Worm (Caenorhabditis elegans) whole organism, L4 larva: ENCODE results near the gene asps-1.
A peak's percentile ranks its signal among the peaks of the same experiment; 100 is the strongest.

Source experiments
- F10B5.3 ChIP-seq: sonication (generic microtip); optimal IDR thresholded peaks from 2 replicates; lab custom pipeline; 2016; ENCODE audit warnings: mild to moderate bottlenecking, missing genetic modification characterization, missing compliant biosample characterization
- F37D6.2 ChIP-seq: sonication (generic microtip); optimal IDR thresholded peaks from 2 replicates; lab custom pipeline; 2016; ENCODE audit warnings: mild to moderate bottlenecking, missing genetic modification characterization, missing compliant biosample characterization
- F49E8.2 ChIP-seq: sonication (generic microtip); optimal IDR thresholded peaks from 2 replicates; lab custom pipeline; 2016; ENCODE audit warnings: missing compliant biosample characterization, mild to moderate bottlenecking, missing genetic modification characterization, borderline replicate concordance
- T20F7.1 ChIP-seq: fragments of 200-800 bp; sonication (Bioruptor generic); optimal IDR thresholded peaks from 2 replicates; lab custom pipeline; 2018; ENCODE audit warnings: mild to moderate bottlenecking, missing genetic modification characterization, missing compliant biosample characterization
- Y48G9A.11 ChIP-seq: fragments of 200-800 bp; sonication (Bioruptor generic); IDR thresholded peaks from 2 replicates; pipeline ENCODE4 v1.3.6; 2022; ENCODE audit warnings: missing genetic modification reagents, missing genetic modification characterization, missing compliant biosample characterization
- Y75B8A.6 ChIP-seq: fragments of 200-800 bp; sonication (Bioruptor generic); IDR thresholded peaks from 2 replicates; pipeline ENCODE4 v1.3.6; 2022; ENCODE audit warnings: missing genetic modification reagents, missing genetic modification characterization, missing compliant biosample characterization
- ZK337.2 ChIP-seq: fragments of 200-800 bp; sonication (Bioruptor generic); IDR thresholded peaks from 2 replicates; pipeline ENCODE4 v1.3.6; 2022; ENCODE audit warnings: missing genetic modification reagents, missing genetic modification characterization, missing compliant biosample characterization
- aha-1 ChIP-seq: fragments of 150-350 bp; peaks from one replicate; lab custom pipeline; 2014; ENCODE audit warnings: missing biosample characterization, missing genetic modification characterization
- attf-4 ChIP-seq: sonication (generic microtip); optimal IDR thresholded peaks from 3 replicates; lab custom pipeline; 2017; ENCODE audit warnings: missing biosample characterization, missing genetic modification characterization
- ceh-20 ChIP-seq: fragments of 200-800 bp; sonication (Bioruptor generic); IDR thresholded peaks from 2 replicates; pipeline ENCODE4 v1.3.6; 2022; ENCODE audit warnings: missing genetic modification reagents, missing genetic modification characterization, missing compliant biosample characterization
- ceh-32 ChIP-seq: sonication (generic microtip); optimal IDR thresholded peaks from 2 replicates; lab custom pipeline; 2016; ENCODE audit warnings: mild to moderate bottlenecking, missing genetic modification characterization, missing compliant biosample characterization; ENCODE audit not compliant: poor library complexity
- ceh-44 ChIP-seq: fragments of 200-800 bp; sonication (Bioruptor generic); IDR thresholded peaks from 2 replicates; pipeline ENCODE4 v1.3.6; 2022; ENCODE audit warnings: missing genetic modification reagents, missing genetic modification characterization, missing compliant biosample characterization
- ceh-82 ChIP-seq: sonication (generic microtip); optimal IDR thresholded peaks from 2 replicates; lab custom pipeline; 2017; ENCODE audit warnings: missing biosample characterization, missing genetic modification characterization
- ces-1 ChIP-seq: fragments of 150-350 bp; sonication (generic microtip); optimal IDR thresholded peaks from 4 replicates; lab custom pipeline; 2014; ENCODE audit warnings: missing biosample characterization, missing genetic modification reagents, missing genetic modification characterization
- daf-16 ChIP-seq, 3 experiments: sonication (generic microtip); optimal IDR thresholded peaks; 2 replicates each; lab custom pipeline; 2016 to 2017; ENCODE audit warnings: missing genetic modification characterization in 3 of 3, missing genetic modification reagents in 3 of 3, mild to moderate bottlenecking in 2 of 3, missing compliant biosample characterization in 2 of 3, missing biosample characterization in 1 of 3, moderate library complexity in 1 of 3
- dmd-6 ChIP-seq: fragments of 200-800 bp; sonication (Bioruptor generic); IDR thresholded peaks from 2 replicates; pipeline ENCODE4 v1.3.6; 2022; ENCODE audit warnings: missing genetic modification reagents, missing genetic modification characterization, missing compliant biosample characterization
- dmd-8 ChIP-seq: fragments of 200-800 bp; sonication (Bioruptor generic); IDR thresholded peaks from 2 replicates; pipeline ENCODE4 v1.3.6; 2022; ENCODE audit warnings: missing genetic modification characterization, missing compliant biosample characterization
- dmd-9 ChIP-seq: fragments of 200-800 bp; sonication (Bioruptor generic); IDR thresholded peaks from 2 replicates; pipeline ENCODE4 v1.3.6; 2022; ENCODE audit warnings: missing genetic modification reagents, missing genetic modification characterization, missing compliant biosample characterization
- duxl-1 ChIP-seq: sonication (generic microtip); optimal IDR thresholded peaks from 2 replicates; lab custom pipeline; 2016; ENCODE audit warnings: mild to moderate bottlenecking, missing genetic modification characterization, moderate library complexity, missing compliant biosample characterization; ENCODE audit not compliant: poor library complexity
- dve-1 ChIP-seq: sonication (generic microtip); optimal IDR thresholded peaks from 2 replicates; lab custom pipeline; 2017; ENCODE audit warnings: antibody characterized with exemption, mild to moderate bottlenecking, missing genetic modification characterization, missing compliant biosample characterization; ENCODE audit not compliant: insufficient read depth
- hif-1 ChIP-seq, 2 experiments: sonication (generic microtip); optimal IDR thresholded peaks; 2 replicates each; lab custom pipeline; 2016 to 2017; ENCODE audit warnings: missing compliant biosample characterization in 2 of 2, missing genetic modification characterization in 2 of 2, missing genetic modification reagents in 2 of 2, missing genotype in 2 of 2, mild to moderate bottlenecking in 1 of 2
- hlh-11 ChIP-seq: fragments of 200-800 bp; sonication (Bioruptor generic); optimal IDR thresholded peaks from 2 replicates; lab custom pipeline; 2018; ENCODE audit warnings: mild to moderate bottlenecking, missing genetic modification characterization, missing compliant biosample characterization
- hlh-30 ChIP-seq: sonication (generic microtip); optimal IDR thresholded peaks from 2 replicates; lab custom pipeline; 2017; ENCODE audit warnings: antibody characterized with exemption, mild to moderate bottlenecking, missing genetic modification characterization, missing compliant biosample characterization; ENCODE audit not compliant: insufficient read depth
- lin-13 ChIP-seq: fragments of 150-350 bp; optimal IDR thresholded peaks from 2 replicates; lab custom pipeline; 2014; ENCODE audit warnings: missing biosample characterization, missing genetic modification reagents, missing genetic modification characterization
- lsy-2 ChIP-seq, 2 experiments: fragments of 150-350 bp in 1 of 2; sonication (generic microtip) in 1 of 2; optimal IDR thresholded peaks; 2 replicates each; lab custom pipeline; 2014 to 2017; ENCODE audit warnings: missing biosample characterization in 2 of 2, missing genetic modification characterization in 2 of 2
- madf-9 ChIP-seq: fragments of 200-800 bp; sonication (Bioruptor generic); conservative IDR thresholded peaks from 2 replicates; pipeline ENCODE4 v1.3.6; 2022; ENCODE audit warnings: missing genetic modification reagents, missing genetic modification characterization, missing compliant biosample characterization
- mdl-1 ChIP-seq, 2 experiments: fragments of 150-350 bp in 1 of 2; sonication (generic microtip) in 1 of 2; optimal IDR thresholded peaks; 2 replicates each; lab custom pipeline; 2014 to 2017; ENCODE audit warnings: missing biosample characterization in 2 of 2, missing genetic modification characterization in 2 of 2
- mep-1 ChIP-seq: fragments of 150-350 bp; sonication (generic microtip); optimal IDR thresholded peaks from 3 replicates; lab custom pipeline; 2014; ENCODE audit warnings: missing biosample characterization, missing genetic modification characterization
- mes-2 ChIP-seq: sonication (generic microtip); optimal IDR thresholded peaks from 2 replicates; lab custom pipeline; 2016; ENCODE audit warnings: missing genotype, mild to moderate bottlenecking, missing genetic modification characterization, missing compliant biosample characterization; ENCODE audit not compliant: poor library complexity, severe bottlenecking
- nhr-102 ChIP-seq: sonication (generic microtip); optimal IDR thresholded peaks from 2 replicates; lab custom pipeline; 2016; ENCODE audit warnings: mild to moderate bottlenecking, missing genetic modification characterization, moderate library complexity, missing compliant biosample characterization
- nhr-11 ChIP-seq: fragments of 150-350 bp; optimal IDR thresholded peaks from 2 replicates; lab custom pipeline; 2014; ENCODE audit warnings: missing biosample characterization, missing genetic modification characterization
- nhr-237 ChIP-seq: sonication (generic microtip); optimal IDR thresholded peaks from 2 replicates; lab custom pipeline; 2017; ENCODE audit warnings: missing biosample characterization, missing genetic modification characterization
- nhr-28 ChIP-seq: fragments of 150-350 bp; optimal IDR thresholded peaks from 2 replicates; lab custom pipeline; 2014; ENCODE audit warnings: missing biosample characterization, missing genetic modification characterization
- nhr-76 ChIP-seq: fragments of 150-350 bp; optimal IDR thresholded peaks from 2 replicates; lab custom pipeline; 2014; ENCODE audit warnings: missing biosample characterization, missing genetic modification characterization
- nhr-77 ChIP-seq: fragments of 150-350 bp; optimal IDR thresholded peaks from 2 replicates; lab custom pipeline; 2014; ENCODE audit warnings: missing biosample characterization, missing genetic modification characterization
- pqm-1 ChIP-seq: sonication (generic microtip); optimal IDR thresholded peaks from 2 replicates; lab custom pipeline; 2017; ENCODE audit warnings: missing biosample characterization, missing genetic modification characterization
- rbr-2 ChIP-seq: sonication (generic microtip); optimal IDR thresholded peaks from 2 replicates; lab custom pipeline; 2016; ENCODE audit warnings: missing genotype, missing genetic modification characterization, missing compliant biosample characterization
- sdz-12 ChIP-seq: fragments of 200-800 bp; sonication (Bioruptor generic); optimal IDR thresholded peaks from 2 replicates; lab custom pipeline; 2018; ENCODE audit warnings: mild to moderate bottlenecking, missing genetic modification characterization, missing compliant biosample characterization
- set-16 ChIP-seq: fragments of 200-800 bp; sonication (Bioruptor generic); IDR thresholded peaks from 2 replicates; pipeline ENCODE4 v1.3.6; 2022; ENCODE audit warnings: missing genetic modification reagents, missing genetic modification characterization, missing compliant biosample characterization
- skn-1 ChIP-seq: fragments of 150-350 bp; optimal IDR thresholded peaks from 2 replicates; lab custom pipeline; 2014; ENCODE audit warnings: missing biosample characterization, missing genetic modification characterization
- snpc-1.2 ChIP-seq: fragments of 200-800 bp; sonication (Bioruptor generic); IDR thresholded peaks from 2 replicates; pipeline ENCODE4 v1.3.6; 2022; ENCODE audit warnings: missing genetic modification reagents, missing genetic modification characterization, missing compliant biosample characterization
- spr-1 ChIP-seq: sonication (generic microtip); optimal IDR thresholded peaks from 2 replicates; lab custom pipeline; 2016; ENCODE audit warnings: mild to moderate bottlenecking, missing genetic modification characterization, missing compliant biosample characterization
- unc-130 ChIP-seq: sonication (generic microtip); optimal IDR thresholded peaks from 2 replicates; lab custom pipeline; 2016; ENCODE audit warnings: missing genetic modification reagents, missing genetic modification characterization, missing compliant biosample characterization
- zfp-3 ChIP-seq: fragments of 200-800 bp; sonication (Bioruptor generic); conservative IDR thresholded peaks from 2 replicates; pipeline ENCODE4 v1.3.6; 2022; ENCODE audit warnings: missing genetic modification reagents, missing genetic modification characterization, missing compliant biosample characterization
- ztf-7 ChIP-seq: fragments of 150-350 bp; optimal IDR thresholded peaks from 2 replicates; lab custom pipeline; 2014; ENCODE audit warnings: missing biosample characterization, missing genetic modification characterization

Gene asps-1

DNA sequence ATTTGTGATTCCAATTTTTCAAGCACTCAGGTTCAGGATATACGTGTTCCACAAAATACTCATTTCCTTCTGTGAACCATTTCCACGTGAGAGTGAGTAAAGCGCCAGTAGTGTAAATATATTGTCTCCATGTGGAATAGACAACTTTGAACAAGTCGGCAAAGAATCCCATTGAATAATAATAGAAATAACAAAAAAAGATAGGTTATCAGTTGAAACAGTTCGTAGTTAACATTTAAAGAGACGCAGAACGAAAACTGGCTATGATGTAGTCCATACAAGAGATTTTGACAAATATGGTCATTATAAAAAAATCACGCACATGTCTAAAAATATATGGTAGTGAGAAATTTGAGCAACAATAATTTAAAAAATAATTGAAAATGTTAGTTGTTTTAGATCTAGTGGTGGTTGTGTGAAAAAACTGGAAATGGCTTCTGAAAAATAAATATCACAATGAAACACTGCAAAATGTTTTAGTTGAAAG is 40.3 kb upstream of the asps-1 start, which contains the start of gene ceeh-2:
Gene ceeh-2 (minus strand): TSS at position 437 of the 487 bp plus-strand sequence.
- TF ChIP-seq dmd-6 (GFP tag; lab: Robert Waterston, UW) (peak; percentile 36; the same call in 1 of the 2 replicates), nhr-28 (peak; percentile 59), nhr-77 (tag; lab: Kevin White, UChicago) (peak; percentile 28), aha-1 (peak; percentile 33), set-16 (no peak), dve-1 (tag; lab: Kevin White, UChicago) (peak; percentile 63), hlh-30 (tag; lab: Kevin White, UChicago) (no peak), spr-1 (tag; lab: Kevin White, UChicago) (no peak), daf-16 (GFP tag; optimal IDR thresholded peaks at IDR 0.05; lab: Kevin White, UChicago) (no peak), daf-16 (tag; optimal IDR thresholded peaks at IDR 0.05; lab: Kevin White, UChicago) (peak; percentile 83), hlh-11 (tag; lab: Kevin White, UChicago) (peak; percentile 8), ceh-44 (GFP tag; lab: Robert Waterston, UW) (no peak), mdl-1 (tag; optimal IDR thresholded peaks at IDR 0.05; lab: Kevin White, UChicago) (peak in 1 of 2 experiments; percentile 32)

DNA sequence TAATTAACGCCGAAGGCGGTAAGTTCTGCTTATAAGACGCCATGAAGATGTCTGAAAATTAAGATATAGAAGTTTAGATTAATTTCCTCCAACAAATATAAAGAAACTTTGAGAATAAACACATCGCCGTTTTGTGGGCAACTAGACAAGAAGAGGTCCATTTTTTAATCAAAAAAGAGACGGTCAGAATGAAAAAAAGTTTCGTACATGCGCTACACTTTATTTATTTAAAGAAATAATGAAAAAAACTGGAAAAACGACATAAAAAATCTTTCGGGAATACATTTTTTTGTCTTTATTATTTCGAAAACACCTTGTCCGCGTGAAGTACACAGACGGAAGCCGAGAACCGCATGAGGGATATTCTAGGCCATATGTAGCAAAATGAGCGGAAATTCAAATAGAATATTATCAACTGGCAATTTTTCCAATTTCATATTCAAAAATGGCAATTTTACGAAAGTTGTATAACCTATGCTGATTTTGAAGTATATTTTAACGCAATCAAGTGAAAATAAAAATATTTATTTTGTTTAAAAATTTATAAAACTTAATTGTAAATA is 38.7 kb upstream of the asps-1 start, which contains the start of gene sluh-7:
Gene sluh-7 (minus strand): TSS at position 51 of the 563 bp plus-strand sequence.
- TF ChIP-seq lin-13 (GFP tag; lab: Kevin White, UChicago) (peak; percentile 27), ZK337.2 (GFP tag; lab: Robert Waterston, UW) (peak; percentile 84), hif-1 (tag; optimal IDR thresholded peaks at IDR 0.05; lab: Kevin White, UChicago) (peak in 1 of 2 experiments; percentile 88), ces-1 (GFP tag; lab: Kevin White, UChicago) (no peak), nhr-102 (tag; lab: Kevin White, UChicago) (peak; percentile 66), hlh-11 (tag; lab: Kevin White, UChicago) (peak; percentile 42), daf-16 (GFP tag; optimal IDR thresholded peaks at IDR 0.05; lab: Kevin White, UChicago) (no peak), daf-16 (tag; optimal IDR thresholded peaks at IDR 0.05; lab: Kevin White, UChicago) (peak; percentile 52), madf-9 (GFP tag; lab: Robert Waterston, UW) (peak; percentile 75), skn-1 (tag; lab: Kevin White, UChicago) (no peak), nhr-28 (peak; percentile 30), snpc-1.2 (GFP tag; lab: Robert Waterston, UW) (no peak), Y48G9A.11 (GFP tag; lab: Robert Waterston, UW) (no peak), lsy-2 (tag; optimal IDR thresholded peaks at IDR 0.05; lab: Kevin White, UChicago) (peak in 1 of 2 experiments; percentile 88), hlh-30 (tag; lab: Kevin White, UChicago) (peak; percentile 72), mdl-1 (tag; optimal IDR thresholded peaks at IDR 0.05; lab: Kevin White, UChicago) (no peak), ztf-7 (no peak), dmd-8 (GFP tag; lab: Robert Waterston, UW) (no peak), attf-4 (tag; lab: Kevin White, UChicago) (no peak), dve-1 (tag; lab: Kevin White, UChicago) (peak; percentile 74), ceh-32 (no peak), dmd-9 (GFP tag; lab: Robert Waterston, UW) (peak; percentile 82), duxl-1 (tag; lab: Kevin White, UChicago) (peak; percentile 49), zfp-3 (no peak), F10B5.3 (no peak), mep-1 (tag; lab: Kevin White, UChicago) (peak; percentile 70), nhr-11 (tag; lab: Kevin White, UChicago) (no peak), mes-2 (tag; lab: Kevin White, UChicago) (peak; percentile 99), ceh-82 (tag; lab: Kevin White, UChicago) (no peak), ceh-20 (no peak; the same call in 1 of the 2 replicates), nhr-237 (tag; lab: Kevin White, UChicago) (no peak), F37D6.2 (tag; lab: Kevin White, UChicago) (peak; percentile 55), sdz-12 (GFP tag; lab: Kevin White, UChicago) (no peak), F49E8.2 (tag; lab: Kevin White, UChicago) (no peak), T20F7.1 (GFP tag; lab: Kevin White, UChicago) (peak; percentile 69), Y75B8A.6 (GFP tag; lab: Robert Waterston, UW) (no peak), unc-130 (GFP tag; lab: Kevin White, UChicago) (peak; percentile 95), nhr-76 (no peak), pqm-1 (tag; lab: Kevin White, UChicago) (no peak), dmd-6 (GFP tag; lab: Robert Waterston, UW) (peak; percentile 56; the same call in 1 of the 2 replicates), rbr-2 (tag; lab: Kevin White, UChicago) (peak; percentile 63)
